Fruit fly (Drosophila melanogaster) whole organism, embryonic: ENCODE measurements around the gene CG9932.

ENCODE experiments used
- Aef1 ChIP-seq: fragments of 200-800 bp; sonication (Bioruptor generic); IDR thresholded peaks from 3 replicates; pipeline ENCODE4 v1.3.6; 2022; ENCODE audit warnings: missing biosample characterization, missing genetic modification characterization
- Bteb2 ChIP-seq: fragments of 200-800 bp; sonication (Bioruptor generic); optimal IDR thresholded peaks from 2 replicates; lab custom pipeline; 2016; ENCODE audit warnings: missing biosample characterization, missing genetic modification characterization
- CG10366 ChIP-seq: fragments of 200-800 bp; sonication (Bioruptor generic); IDR thresholded peaks from 2 replicates; pipeline ENCODE4 v1.3.6; 2022; ENCODE audit warnings: missing biosample characterization, missing genetic modification characterization
- CG11504 ChIP-seq: fragments of 200-800 bp; sonication (Bioruptor generic); optimal IDR thresholded peaks from 3 replicates; lab custom pipeline; 2019; ENCODE audit warnings: missing biosample characterization, mild to moderate bottlenecking, missing genetic modification characterization, moderate library complexity
- CG12744 ChIP-seq: fragments of 200-800 bp; sonication (Bioruptor generic); optimal IDR thresholded peaks from 2 replicates; lab custom pipeline; 2016; ENCODE audit warnings: missing biosample characterization, missing genetic modification characterization
- CG14050 ChIP-seq: fragments of 200-800 bp; sonication (Bioruptor generic); IDR thresholded peaks from 3 replicates; pipeline ENCODE4 v1.3.6; 2022; ENCODE audit warnings: missing biosample characterization, missing genetic modification characterization
- CG14441 ChIP-seq: fragments of 200-800 bp; sonication (Bioruptor generic); IDR thresholded peaks from 2 replicates; pipeline ENCODE4 v1.3.6; 2022; ENCODE audit warnings: missing biosample characterization, missing genetic modification characterization
- CG14667 ChIP-seq: fragments of 200-800 bp; sonication (Bioruptor generic); IDR thresholded peaks from 2 replicates; pipeline ENCODE4 v1.3.6; 2022; ENCODE audit warnings: missing biosample characterization, missing genetic modification characterization
- CG15269 ChIP-seq: fragments of 200-800 bp; sonication (Bioruptor generic); optimal IDR thresholded peaks from 2 replicates; lab custom pipeline; 2018; ENCODE audit warnings: missing biosample characterization, mild to moderate bottlenecking, missing genetic modification characterization, moderate library complexity
- CG32532 ChIP-seq: fragments of 200-800 bp; sonication (Bioruptor generic); IDR thresholded peaks from 2 replicates; pipeline ENCODE4 v1.3.6; 2022; ENCODE audit warnings: missing biosample characterization, missing genetic modification characterization
- CG3847 ChIP-seq: fragments of 200-800 bp; sonication (Bioruptor generic); IDR thresholded peaks from 2 replicates; pipeline ENCODE4 v1.3.6; 2022; ENCODE audit warnings: missing biosample characterization, missing genetic modification characterization
- CG7839 ChIP-seq: fragments of 200-800 bp; sonication (Bioruptor generic); optimal IDR thresholded peaks from 3 replicates; lab custom pipeline; 2018; ENCODE audit warnings: missing biosample characterization, mild to moderate bottlenecking, missing genetic modification characterization, moderate library complexity
- CG9437 ChIP-seq: fragments of 200-800 bp; sonication (Bioruptor generic); optimal IDR thresholded peaks from 2 replicates; lab custom pipeline; 2018; ENCODE audit warnings: missing biosample characterization, mild to moderate bottlenecking, missing genetic modification characterization
- CG9932 ChIP-seq: fragments of 200-800 bp; sonication (Bioruptor generic); IDR thresholded peaks from 2 replicates; pipeline ENCODE4 v1.3.6; 2022; ENCODE audit warnings: missing biosample characterization, missing genetic modification characterization
- D19B ChIP-seq: fragments of 200-800 bp; sonication (Bioruptor generic); optimal IDR thresholded peaks from 2 replicates; lab custom pipeline; 2017; ENCODE audit warnings: missing biosample characterization, mild to moderate bottlenecking, missing genetic modification characterization
- Dref ChIP-seq: fragments of 200-800 bp; sonication (Bioruptor generic); IDR thresholded peaks from 2 replicates; pipeline ENCODE4 v1.3.6; 2022; ENCODE audit warnings: missing biosample characterization, missing genetic modification characterization
- E2f1 ChIP-seq: fragments of 200-800 bp; sonication (Bioruptor generic); IDR thresholded peaks from 2 replicates; pipeline ENCODE4 v1.3.6; 2022; ENCODE audit warnings: missing biosample characterization, missing genetic modification characterization
- Ets65A ChIP-seq: fragments of 200-800 bp; sonication (Bioruptor generic); peaks from one replicate; lab custom pipeline; 2016; ENCODE audit warnings: missing biosample characterization, missing genetic modification characterization
- H2.0 ChIP-seq: fragments of 200-800 bp; sonication (Bioruptor generic); IDR thresholded peaks from 2 replicates; pipeline ENCODE4 v1.3.6; 2022; ENCODE audit warnings: missing biosample characterization, missing genetic modification characterization
- HHEX ChIP-seq: fragments of 200-800 bp; sonication (Bioruptor generic); optimal IDR thresholded peaks from 3 replicates; lab custom pipeline; 2017; ENCODE audit warnings: missing biosample characterization, mild to moderate bottlenecking, missing genetic modification characterization, missing genetic modification reagents
- HLH4C ChIP-seq: fragments of 200-800 bp; sonication (Bioruptor generic); IDR thresholded peaks from 3 replicates; pipeline ENCODE4 v1.3.6; 2022; ENCODE audit warnings: missing biosample characterization, missing genetic modification characterization; ENCODE audit not compliant: partially characterized antibody
- HLH54F ChIP-seq: fragments of 200-800 bp; sonication (Bioruptor generic); optimal IDR thresholded peaks from 3 replicates; lab custom pipeline; 2016; ENCODE audit warnings: missing biosample characterization, missing genetic modification characterization
- MTF-1 ChIP-seq: fragments of 200-800 bp; sonication (Bioruptor generic); optimal IDR thresholded peaks from 2 replicates; lab custom pipeline; 2018; ENCODE audit warnings: missing biosample characterization, mild to moderate bottlenecking, missing genetic modification characterization, borderline replicate concordance
- Med ChIP-seq: fragments of 200-800 bp; sonication (Bioruptor generic); peaks from one replicate; lab custom pipeline; 2016; ENCODE audit warnings: missing biosample characterization, missing genetic modification characterization, mild to moderate bottlenecking, inconsistent platforms, moderate library complexity
- Oli ChIP-seq: fragments of 200-800 bp; sonication (Bioruptor generic); optimal IDR thresholded peaks from 2 replicates; lab custom pipeline; 2018; ENCODE audit warnings: missing biosample characterization, mild to moderate bottlenecking, missing genetic modification characterization, moderate library complexity
- Pdp1 ChIP-seq, 2 experiments: fragments of 200-800 bp; sonication (Bioruptor generic); optimal IDR thresholded peaks; 3 replicates each; lab custom pipeline; 2016; ENCODE audit warnings: missing biosample characterization in 2 of 2, missing genetic modification characterization in 2 of 2, mild to moderate bottlenecking in 1 of 2, moderate library complexity in 1 of 2
- Rfx ChIP-seq: fragments of 200-800 bp; sonication (Bioruptor generic); IDR thresholded peaks from 2 replicates; pipeline ENCODE4 v1.3.6; 2022; ENCODE audit warnings: missing biosample characterization, missing genetic modification characterization
- chn ChIP-seq: fragments of 200-800 bp; sonication (Bioruptor generic); optimal IDR thresholded peaks from 2 replicates; lab custom pipeline; 2016; ENCODE audit warnings: missing biosample characterization, missing genetic modification characterization
- corto ChIP-seq: fragments of 200-800 bp; sonication (Bioruptor generic); optimal IDR thresholded peaks from 2 replicates; lab custom pipeline; 2016; ENCODE audit warnings: missing biosample characterization, mild to moderate bottlenecking, missing genetic modification characterization, moderate library complexity
- dysf ChIP-seq: fragments of 200-800 bp; sonication (Bioruptor generic); IDR thresholded peaks from 3 replicates; pipeline ENCODE4 v1.3.6; 2022; ENCODE audit warnings: missing biosample characterization, missing genetic modification characterization
- esg ChIP-seq: fragments of 200-800 bp; sonication (Bioruptor generic); conservative IDR thresholded peaks from 2 replicates; pipeline ENCODE4 v1.3.6; 2022; ENCODE audit warnings: missing biosample characterization, missing genetic modification characterization
- gem ChIP-seq: fragments of 200-800 bp; sonication (Bioruptor generic); optimal IDR thresholded peaks from 2 replicates; lab custom pipeline; 2019; ENCODE audit warnings: missing biosample characterization, mild to moderate bottlenecking, missing genetic modification characterization, moderate library complexity
- grau ChIP-seq: fragments of 200-800 bp; optimal IDR thresholded peaks from 3 replicates; lab custom pipeline; 2019; ENCODE audit warnings: missing biosample characterization, mild to moderate bottlenecking, missing genetic modification characterization, moderate library complexity
- gsb ChIP-seq: fragments of 200-800 bp; sonication (Bioruptor generic); IDR thresholded peaks from 2 replicates; pipeline ENCODE4 v1.3.6; 2022; ENCODE audit warnings: missing biosample characterization, missing genetic modification characterization
- kay ChIP-seq: fragments of 200-800 bp; sonication (Bioruptor generic); optimal IDR thresholded peaks from 2 replicates; lab custom pipeline; 2016; ENCODE audit warnings: missing biosample characterization, missing genetic modification characterization
- knrl ChIP-seq: fragments of 200-800 bp; sonication (Bioruptor generic); IDR thresholded peaks from 3 replicates; pipeline ENCODE4 v1.3.6; 2022; ENCODE audit warnings: missing biosample characterization, missing genetic modification characterization; ENCODE audit not compliant: partially characterized antibody
- pan ChIP-seq, 4 experiments: fragments of >200 bp in 3 of 4; fragments of 200-800 bp in 1 of 4; sonication (Bioruptor generic) in 1 of 4; optimal IDR thresholded peaks in 3 of 4; IDR thresholded peaks in 1 of 4; 2 replicates each; pipeline versions ENCODE4 v1.3.6 to Lab custom; 2017 to 2022; ENCODE audit warnings: missing biosample characterization in 2 of 4, missing genetic modification characterization in 2 of 4, mixed read lengths in 1 of 4
- row ChIP-seq: fragments of 200-800 bp; sonication (Bioruptor generic); IDR thresholded peaks from 3 replicates; pipeline ENCODE4 v1.3.6; 2022; ENCODE audit warnings: missing biosample characterization, missing genetic modification characterization
- schlank ChIP-seq: fragments of 200-800 bp; sonication (Bioruptor generic); optimal IDR thresholded peaks from 2 replicates; lab custom pipeline; 2018; ENCODE audit warnings: missing biosample characterization, mild to moderate bottlenecking, missing genetic modification characterization
- sens ChIP-seq: fragments of 200-800 bp; sonication (Bioruptor generic); peaks from one replicate; lab custom pipeline; 2016; ENCODE audit warnings: missing biosample characterization, missing genetic modification characterization
- shn ChIP-seq: fragments of 200-800 bp; sonication (Bioruptor generic); optimal IDR thresholded peaks from 3 replicates; lab custom pipeline; 2016; ENCODE audit warnings: missing biosample characterization, missing genetic modification characterization
- sisA ChIP-seq: fragments of 200-800 bp; sonication (Bioruptor generic); IDR thresholded peaks from 2 replicates; pipeline ENCODE4 v1.3.6; 2022; ENCODE audit warnings: missing biosample characterization, missing genetic modification characterization
- sob ChIP-seq: fragments of 200-800 bp; sonication (Bioruptor generic); IDR thresholded peaks from 2 replicates; pipeline ENCODE4 v1.3.6; 2022; ENCODE audit warnings: missing biosample characterization, missing genetic modification characterization
- stc ChIP-seq: fragments of 200-800 bp; sonication (Bioruptor generic); IDR thresholded peaks from 2 replicates; pipeline ENCODE4 v1.3.6; 2022; ENCODE audit warnings: missing biosample characterization, missing genetic modification characterization
- stwl ChIP-seq: fragments of 200-800 bp; sonication (Bioruptor generic); optimal IDR thresholded peaks from 3 replicates; lab custom pipeline; 2018; ENCODE audit warnings: missing biosample characterization, mild to moderate bottlenecking, missing genetic modification characterization, moderate library complexity
- tgo ChIP-seq: fragments of 200-800 bp; sonication (Bioruptor generic); IDR thresholded peaks from 3 replicates; pipeline ENCODE4 v1.3.6; 2022; ENCODE audit warnings: missing biosample characterization, missing genetic modification characterization
- unc-4 ChIP-seq: fragments of 200-800 bp; sonication (Bioruptor generic); IDR thresholded peaks from 2 replicates; pipeline ENCODE4 v1.3.6; 2022; ENCODE audit warnings: missing biosample characterization, missing genetic modification characterization; ENCODE audit not compliant: partially characterized antibody
- vvl ChIP-seq: fragments of 200-800 bp; sonication (Bioruptor generic); IDR thresholded peaks from 2 replicates; pipeline ENCODE4 v1.3.6; 2022; ENCODE audit warnings: missing biosample characterization, missing genetic modification characterization

CG9932 gene

dm6 chr2L:13079483-13079882, 19.5 kb upstream of the CG9932 start (continued):
- TF ChIP-seq Med (GFP tag; lab: Kevin White, UChicago) (peak; percentile 55), CG32532 (GFP tag; lab: Robert Waterston, UW) (no peak), MTF-1 (GFP tag; lab: Kevin White, UChicago) (no peak), CG9437 (GFP tag; lab: Kevin White, UChicago) (no peak), unc-4 (GFP tag; lab: Robert Waterston, UW) (no peak), CG12744 (GFP tag; lab: Kevin White, UChicago) (no peak), gsb (GFP tag; lab: Robert Waterston, UW) (no peak)

dm6 chr2L:13074383-13074782, 14.4 kb upstream of the CG9932 start:
- TF ChIP-seq CG14667 (GFP tag; lab: Robert Waterston, UW) (peak; percentile 23; the same call in 1 of the 2 replicates), HLH4C (GFP tag; lab: Robert Waterston, UW) (no peak), sens (GFP tag; lab: Kevin White, UChicago) (peak; percentile 70), stc (0 out of 2 replicates have a peak, but pooled peaks have one; percentile 29), CG15269 (tag; lab: Kevin White, UChicago) (peak; percentile 1), dysf (GFP tag; lab: Robert Waterston, UW) (peak; percentile 52; the same call in 2 of the 3 replicates), grau (tag; lab: Kevin White, UChicago) (peak; percentile 61), gem (tag; lab: Kevin White, UChicago) (peak; percentile 4), Ets65A (peak; percentile 52), sisA (GFP tag; lab: Robert Waterston, UW) (no peak), pan (optimal IDR thresholded peaks at IDR 0.05; lab: Kevin White, UChicago) (no peak), pan (GFP tag; optimal IDR thresholded peaks at IDR 0.05 in 1 of 2, IDR thresholded peaks at IDR 0.05 in 1 of 2) (peak in 1 of 2 experiments; percentile 50), CG9932 (GFP tag; lab: Robert Waterston, UW) (no peak), Aef1 (peak; percentile 35; the same call in 1 of the 3 replicates), sob (GFP tag; lab: Robert Waterston, UW) (peak; percentile 25; the same call in 1 of the 2 replicates), Bteb2 (no peak), CG3847 (GFP tag; lab: Robert Waterston, UW) (0 out of 2 replicates have a peak, but pooled peaks have one; percentile 15), Pdp1 (GFP tag; optimal IDR thresholded peaks at IDR 0.05; lab: Kevin White, UChicago) (no peak), tgo (peak; percentile 17; the same call in 1 of the 3 replicates), CG10366 (GFP tag; lab: Robert Waterston, UW) (0 out of 2 replicates have a peak, but pooled peaks have one; percentile 17), HLH54F (GFP tag; lab: Kevin White, UChicago) (no peak), vvl (GFP tag; lab: Robert Waterston, UW) (peak; percentile 29; the same call in 1 of the 2 replicates), E2f1 (GFP tag; lab: Robert Waterston, UW) (0 out of 2 replicates have a peak, but pooled peaks have one; percentile 17), row (peak; percentile 46), HHEX (GFP tag; lab: Kevin White, UChicago) (no peak), shn (GFP tag; lab: Kevin White, UChicago) (no peak), D19B (GFP tag; lab: Kevin White, UChicago) (no peak), CG7839 (peak; percentile 12), CG14050 (GFP tag; lab: Robert Waterston, UW) (peak; percentile 32; the same call in 1 of the 3 replicates), schlank (tag; lab: Kevin White, UChicago) (no peak), esg (GFP tag; lab: Robert Waterston, UW) (peak; percentile 31; the same call in 1 of the 2 replicates), Rfx (peak; percentile 31; the same call in 1 of the 2 replicates), Oli (tag; lab: Kevin White, UChicago) (peak; percentile 11), H2.0 (GFP tag; lab: Robert Waterston, UW) (peak; percentile 42; the same call in 1 of the 2 replicates), CG14441 (0 out of 2 replicates have a peak, but pooled peaks have one; percentile 13), corto (no peak), stwl (tag; lab: Kevin White, UChicago) (no peak), kay (GFP tag; lab: Kevin White, UChicago) (no peak), chn (GFP tag; lab: Kevin White, UChicago) (no peak), Dref (no peak), CG11504 (tag; lab: Kevin White, UChicago) (peak; percentile 23), Med (GFP tag; lab: Kevin White, UChicago) (peak; percentile 35), knrl (GFP tag; lab: Robert Waterston, UW) (no peak)
